Worm (Caenorhabditis elegans): Measurements from ENCODE around the gene F58B4.2.

The F58B4.2 gene

ce11 chrV:10940571-10940991 is 22.3 kb upstream of the F58B4.2 start (continued):
- TF ChIP-seq dpl-1 (GFP tag; optimal IDR thresholded peaks at IDR 0.05) (no peak), fkh-3 (tag; optimal IDR thresholded peaks at IDR 0.05) (no peak), F57A8.1 (GFP tag; optimal IDR thresholded peaks at IDR 0.05) (no peak), dpff-1 (tag; optimal IDR thresholded peaks at IDR 0.05) (no peak), die-1 (tag; optimal IDR thresholded peaks at IDR 0.05) (no peak), nhr-90 (tag; optimal IDR thresholded peaks at IDR 0.05) (peak; percentile 57), cebp-1 (GFP tag; IDR thresholded peaks at IDR 0.05) (peak; percentile 95), cebp-1 (tag; optimal IDR thresholded peaks at IDR 0.05) (peak; percentile 99), egrh-3 (GFP tag; IDR thresholded peaks at IDR 0.05) (no peak), zim-3 (tag; optimal IDR thresholded peaks at IDR 0.05) (no peak), hlh-26 (GFP tag; conservative IDR thresholded peaks at IDR 0.05) (no peak), nhr-120 (GFP tag; IDR thresholded peaks at IDR 0.05) (no peak), sptf-2 (GFP tag; optimal IDR thresholded peaks at IDR 0.05) (no peak), lin-26 (GFP tag; IDR thresholded peaks at IDR 0.05) (no peak), rcor-1 (GFP tag; IDR thresholded peaks at IDR 0.05) (no peak), hsf-1 (GFP tag; IDR thresholded peaks at IDR 0.05) (no peak), ceh-91 (GFP tag; IDR thresholded peaks at IDR 0.05) (no peak), ceh-100 (GFP tag; IDR thresholded peaks at IDR 0.05) (no peak), nhr-27 (tag; optimal IDR thresholded peaks at IDR 0.05) (no peak), rpc-1 (optimal IDR thresholded peaks at IDR 0.05) (no peak), rpc-1 (tag; optimal IDR thresholded peaks at IDR 0.05) (no peak), madf-10 (tag; optimal IDR thresholded peaks at IDR 0.05) (peak; percentile 62), ceh-79 (tag; optimal IDR thresholded peaks at IDR 0.05) (no peak), Y67H2A.10 (GFP tag; conservative IDR thresholded peaks at IDR 0.05) (no peak), bed-2 (GFP tag; IDR thresholded peaks at IDR 0.05) (no peak), madf-3 (GFP tag; IDR thresholded peaks at IDR 0.05) (no peak), cebp-2 (GFP tag; IDR thresholded peaks at IDR 0.05) (no peak), ekl-4 (GFP tag; IDR thresholded peaks at IDR 0.05) (no peak), tbp1 (GFP tag; optimal IDR thresholded peaks at IDR 0.05) (peak; percentile 4), ceh-58 (GFP tag; IDR thresholded peaks at IDR 0.05) (no peak), F49E8.2 (tag; optimal IDR thresholded peaks at IDR 0.05; ENCODE audit: insufficient read depth) (no peak), mcd-1 (GFP tag; IDR thresholded peaks at IDR 0.05) (peak; percentile 8; the same call in 1 of the 2 replicates), F37B4.10 (GFP tag; IDR thresholded peaks at IDR 0.05) (no peak), B0336.3 (GFP tag; IDR thresholded peaks at IDR 0.05) (peak; percentile 87), let-526 (GFP tag; IDR thresholded peaks at IDR 0.05) (0 out of 2 replicates have a peak, but pooled peaks have one; percentile 5), hmg-1.2 (GFP tag; IDR thresholded peaks at IDR 0.05) (peak; percentile 79), rec-8 (tag; optimal IDR thresholded peaks at IDR 0.05) (no peak), mxl-1 (tag; optimal IDR thresholded peaks at IDR 0.05) (no peak), akir-1 (GFP tag; optimal IDR thresholded peaks at IDR 0.05) (no peak), snpc-1.1 (tag; optimal IDR thresholded peaks at IDR 0.05; ENCODE audit: insufficient read depth) (no peak), tbx-9 (tag; optimal IDR thresholded peaks at IDR 0.05; ENCODE audit: borderline replicate concordance) (no peak), pha-4 (tag; optimal IDR thresholded peaks at IDR 0.05) (no peak), madf-8 (GFP tag; conservative IDR thresholded peaks at IDR 0.05) (no peak), attf-3 (GFP tag; conservative IDR thresholded peaks at IDR 0.05) (no peak), lir-1 (GFP tag; conservative IDR thresholded peaks at IDR 0.05) (no peak), B0019.2 (GFP tag; conservative IDR thresholded peaks at IDR 0.05) (no peak), snpc-4 (GFP tag; optimal IDR thresholded peaks at IDR 0.05) (no peak), snpc-4 (tag; optimal IDR thresholded peaks at IDR 0.05) (peak in 2 of 4 experiments; percentile 31 to 51), unc-62 (GFP tag; optimal IDR thresholded peaks at IDR 0.05) (peak; percentile 9), T26A5.8 (tag; optimal IDR thresholded peaks at IDR 0.05) (no peak)
